Worm (Caenorhabditis elegans): ENCODE data around the gene Y57G7A.5.

- TF ChIP-seq nhr-25 (tag; optimal IDR thresholded peaks at IDR 0.05; ENCODE audit: borderline replicate concordance, insufficient read depth) (no peak), nhr-77 (tag; optimal IDR thresholded peaks at IDR 0.05) (no peak), Y5F2A.4 (GFP tag; optimal IDR thresholded peaks at IDR 0.05) (no peak), ces-1 (GFP tag; optimal IDR thresholded peaks at IDR 0.05) (no peak), pqm-1 (tag; optimal IDR thresholded peaks at IDR 0.05) (no peak), unc-39 (tag; optimal IDR thresholded peaks at IDR 0.05) (no peak), spr-3 (GFP tag; optimal IDR thresholded peaks at IDR 0.05) (no peak), unc-62 (GFP tag; optimal IDR thresholded peaks at IDR 0.05 in 1 of 2) (no peak), unc-62 (tag; optimal IDR thresholded peaks at IDR 0.05) (no peak), snpc-4 (tag; optimal IDR thresholded peaks at IDR 0.05) (no peak), ceh-28 (tag; optimal IDR thresholded peaks at IDR 0.05) (no peak), nhr-237 (tag; optimal IDR thresholded peaks at IDR 0.05) (no peak), R02D3.7 (tag; optimal IDR thresholded peaks at IDR 0.05) (no peak), ctbp-1 (GFP tag; IDR thresholded peaks at IDR 0.05) (no peak)
Observed at ce11 chrII:1276778-1277177, 1.4 kb upstream of the Y57G7A.5 start, which contains the start of gene Y57G7A.11.
